Fruit fly (Drosophila melanogaster) whole organism, embryonic: Measurements from ENCODE around the gene mbm.

Experiments used
- Atf-2 ChIP-seq: fragments of 200-800 bp; sonication (Bioruptor generic); optimal IDR thresholded peaks from 2 replicates; lab custom pipeline; 2016; ENCODE audit warnings: missing biosample characterization, missing genetic modification characterization
- CG10147 ChIP-seq: fragments of 200-800 bp; sonication (Bioruptor generic); optimal IDR thresholded peaks from 2 replicates; lab custom pipeline; 2019; ENCODE audit warnings: missing biosample characterization, mild to moderate bottlenecking, missing genetic modification characterization, moderate library complexity
- CG10565 ChIP-seq: fragments of 200-800 bp; sonication (Bioruptor generic); optimal IDR thresholded peaks from 3 replicates; lab custom pipeline; 2016; ENCODE audit warnings: missing biosample characterization, mild to moderate bottlenecking, missing genetic modification characterization
- CG12299 ChIP-seq: fragments of 200-800 bp; sonication (Bioruptor generic); optimal IDR thresholded peaks from 2 replicates; lab custom pipeline; 2018; ENCODE audit warnings: missing biosample characterization, mild to moderate bottlenecking, missing genetic modification characterization
- CG12744 ChIP-seq: fragments of 200-800 bp; sonication (Bioruptor generic); optimal IDR thresholded peaks from 2 replicates; lab custom pipeline; 2016; ENCODE audit warnings: missing biosample characterization, missing genetic modification characterization
- CG1603 ChIP-seq: fragments of 200-800 bp; sonication (Bioruptor generic); optimal IDR thresholded peaks from 2 replicates; lab custom pipeline; 2019; ENCODE audit warnings: missing biosample characterization, mild to moderate bottlenecking, missing genetic modification characterization, moderate library complexity
- CG17359 ChIP-seq: fragments of 200-800 bp; sonication (Bioruptor generic); optimal IDR thresholded peaks from 3 replicates; lab custom pipeline; 2018; ENCODE audit warnings: missing biosample characterization, mild to moderate bottlenecking, missing genetic modification characterization, moderate library complexity
- CG17361 ChIP-seq: fragments of 200-800 bp; sonication (Bioruptor generic); IDR thresholded peaks from 3 replicates; pipeline ENCODE4 v1.3.6; 2022; ENCODE audit warnings: missing biosample characterization, missing genetic modification characterization
- CG17829 ChIP-seq: fragments of 200-800 bp; optimal IDR thresholded peaks from 2 replicates; lab custom pipeline; 2019; ENCODE audit warnings: missing biosample characterization, mild to moderate bottlenecking, missing genetic modification characterization, moderate library complexity
- CG2129 ChIP-seq: fragments of 200-800 bp; sonication (Bioruptor generic); IDR thresholded peaks from 2 replicates; pipeline ENCODE4 v1.3.6; 2022; ENCODE audit warnings: missing biosample characterization, missing genetic modification characterization; ENCODE audit not compliant: partially characterized antibody
- CG2199 ChIP-seq: fragments of 200-800 bp; sonication (Bioruptor generic); IDR thresholded peaks from 3 replicates; pipeline ENCODE4 v1.3.6; 2022; ENCODE audit warnings: missing biosample characterization, missing genetic modification characterization
- CG3065 ChIP-seq: fragments of 200-800 bp; sonication (Bioruptor generic); optimal IDR thresholded peaks from 2 replicates; lab custom pipeline; 2016; ENCODE audit warnings: missing biosample characterization, missing genetic modification characterization
- CG3407 ChIP-seq: fragments of 200-800 bp; sonication (Bioruptor generic); optimal IDR thresholded peaks from 2 replicates; lab custom pipeline; 2018; ENCODE audit warnings: missing biosample characterization, mild to moderate bottlenecking, missing genetic modification characterization
- CG4424 ChIP-seq: fragments of 200-800 bp; sonication (Bioruptor generic); optimal IDR thresholded peaks from 3 replicates; lab custom pipeline; 2016; ENCODE audit warnings: missing biosample characterization, missing genetic modification characterization
- CG4617 ChIP-seq: fragments of 200-800 bp; sonication (Bioruptor generic); optimal IDR thresholded peaks from 3 replicates; lab custom pipeline; 2016; ENCODE audit warnings: missing biosample characterization, missing genetic modification characterization, borderline replicate concordance
- CG7372 ChIP-seq: fragments of 200-800 bp; sonication (Bioruptor generic); IDR thresholded peaks from 2 replicates; pipeline ENCODE4 v1.3.6; 2022; ENCODE audit warnings: missing biosample characterization, missing genetic modification characterization
- CG7556 ChIP-seq: fragments of 200-800 bp; sonication (Bioruptor generic); optimal IDR thresholded peaks from 2 replicates; lab custom pipeline; 2017; ENCODE audit warnings: missing biosample characterization, mild to moderate bottlenecking, missing genetic modification characterization
- CG7839 ChIP-seq: fragments of 200-800 bp; sonication (Bioruptor generic); optimal IDR thresholded peaks from 3 replicates; lab custom pipeline; 2018; ENCODE audit warnings: missing biosample characterization, mild to moderate bottlenecking, missing genetic modification characterization, moderate library complexity
- CG8388 ChIP-seq: fragments of 200-800 bp; sonication (Bioruptor generic); optimal IDR thresholded peaks from 2 replicates; lab custom pipeline; 2019; ENCODE audit warnings: missing biosample characterization, mild to moderate bottlenecking, missing genetic modification characterization, moderate library complexity
- CG9437 ChIP-seq: fragments of 200-800 bp; sonication (Bioruptor generic); optimal IDR thresholded peaks from 2 replicates; lab custom pipeline; 2018; ENCODE audit warnings: missing biosample characterization, mild to moderate bottlenecking, missing genetic modification characterization
- Dip2 ChIP-seq: fragments of 200-800 bp; sonication (Bioruptor generic); IDR thresholded peaks from 2 replicates; pipeline ENCODE4 v1.3.6; 2022; ENCODE audit warnings: missing biosample characterization, missing genetic modification characterization
- Dip3 ChIP-seq: fragments of 200-800 bp; sonication (Bioruptor generic); optimal IDR thresholded peaks from 3 replicates; lab custom pipeline; 2016; ENCODE audit warnings: missing biosample characterization, missing genetic modification characterization
- Dref ChIP-seq: fragments of 200-800 bp; sonication (Bioruptor generic); IDR thresholded peaks from 2 replicates; pipeline ENCODE4 v1.3.6; 2022; ENCODE audit warnings: missing biosample characterization, missing genetic modification characterization
- Gug ChIP-seq: fragments of 200-800 bp; sonication (Bioruptor generic); IDR thresholded peaks from 4 replicates; pipeline ENCODE4 v1.3.6; 2022; ENCODE audit warnings: missing biosample characterization, missing genetic modification characterization
- Mad ChIP-seq: fragments of 200-800 bp; sonication (Bioruptor generic); optimal IDR thresholded peaks from 2 replicates; lab custom pipeline; 2016; ENCODE audit warnings: missing biosample characterization, missing genetic modification characterization
- Mes4 ChIP-seq: fragments of 200-800 bp; sonication (Bioruptor generic); optimal IDR thresholded peaks from 2 replicates; lab custom pipeline; 2016; ENCODE audit warnings: missing biosample characterization, missing genetic modification characterization
- NC2β ChIP-seq: fragments of 200-800 bp; sonication (Bioruptor generic); optimal IDR thresholded peaks from 2 replicates; lab custom pipeline; 2016; ENCODE audit warnings: missing biosample characterization, missing genetic modification characterization
- NFAT ChIP-seq: fragments of 200-800 bp; sonication (Bioruptor generic); IDR thresholded peaks from 2 replicates; pipeline ENCODE4 v1.3.6; 2022; ENCODE audit warnings: missing biosample characterization, missing genetic modification characterization
- Xbp1 ChIP-seq: fragments of 200-800 bp; sonication (Bioruptor generic); optimal IDR thresholded peaks from 3 replicates; lab custom pipeline; 2016; ENCODE audit warnings: missing biosample characterization, mild to moderate bottlenecking, missing genetic modification characterization
- chif ChIP-seq, 2 experiments: fragments of 200-800 bp; sonication (Bioruptor generic); optimal IDR thresholded peaks; 3 replicates each; lab custom pipeline; 2016; ENCODE audit warnings: missing biosample characterization in 2 of 2, missing genetic modification characterization in 2 of 2
- dpn ChIP-seq, 2 experiments: fragments of 200-800 bp; sonication (Bioruptor generic); optimal IDR thresholded peaks; 3 replicates each; lab custom pipeline; 2016; ENCODE audit warnings: missing biosample characterization in 2 of 2, missing genetic modification characterization in 2 of 2
- eyg ChIP-seq: fragments of 200-800 bp; sonication (Bioruptor generic); optimal IDR thresholded peaks from 3 replicates; lab custom pipeline; 2016; ENCODE audit warnings: missing biosample characterization, missing genetic modification characterization
- ftz-f1 ChIP-seq: fragments of 200-800 bp; sonication (Bioruptor generic); optimal IDR thresholded peaks from 2 replicates; lab custom pipeline; 2016; ENCODE audit warnings: missing biosample characterization, missing genetic modification characterization
- gcm ChIP-seq: fragments of 200-800 bp; sonication (Bioruptor generic); optimal IDR thresholded peaks from 2 replicates; lab custom pipeline; 2019; ENCODE audit warnings: missing biosample characterization, mild to moderate bottlenecking, missing genetic modification characterization, moderate library complexity
- gro ChIP-seq: fragments of 200-800 bp; sonication (Bioruptor generic); optimal IDR thresholded peaks from 2 replicates; lab custom pipeline; 2016; ENCODE audit warnings: missing biosample characterization, missing genetic modification characterization
- hbn ChIP-seq: fragments of 200-800 bp; sonication (Bioruptor generic); IDR thresholded peaks from 2 replicates; pipeline ENCODE4 v1.3.6; 2022; ENCODE audit warnings: missing biosample characterization, missing genetic modification characterization; ENCODE audit not compliant: partially characterized antibody
- ind ChIP-seq: fragments of 200-800 bp; sonication (Bioruptor generic); optimal IDR thresholded peaks from 3 replicates; lab custom pipeline; 2016; ENCODE audit warnings: missing biosample characterization, missing genetic modification characterization
- lmd ChIP-seq: fragments of 200-800 bp; sonication (Bioruptor generic); IDR thresholded peaks from 2 replicates; pipeline ENCODE4 v1.3.6; 2022; ENCODE audit warnings: missing biosample characterization, missing genetic modification characterization
- mld ChIP-seq: fragments of 200-800 bp; sonication (Bioruptor generic); IDR thresholded peaks from 3 replicates; pipeline ENCODE4 v1.3.6; 2022; ENCODE audit warnings: missing biosample characterization, missing genetic modification characterization; ENCODE audit not compliant: partially characterized antibody
- pan ChIP-seq, 4 experiments: fragments of >200 bp in 3 of 4; fragments of 200-800 bp in 1 of 4; sonication (Bioruptor generic) in 1 of 4; optimal IDR thresholded peaks in 3 of 4; IDR thresholded peaks in 1 of 4; 2 replicates each; pipeline versions ENCODE4 v1.3.6 to Lab custom; 2017 to 2022; ENCODE audit warnings: missing biosample characterization in 2 of 4, missing genetic modification characterization in 2 of 4, mixed read lengths in 1 of 4
- run ChIP-seq: fragments of 200-800 bp; sonication (Bioruptor generic); optimal IDR thresholded peaks from 3 replicates; lab custom pipeline; 2018; ENCODE audit warnings: missing biosample characterization, mild to moderate bottlenecking, missing genetic modification characterization
- sens ChIP-seq: fragments of 200-800 bp; sonication (Bioruptor generic); peaks from one replicate; lab custom pipeline; 2016; ENCODE audit warnings: missing biosample characterization, missing genetic modification characterization
- sisA ChIP-seq: fragments of 200-800 bp; sonication (Bioruptor generic); IDR thresholded peaks from 2 replicates; pipeline ENCODE4 v1.3.6; 2022; ENCODE audit warnings: missing biosample characterization, missing genetic modification characterization
- sna ChIP-seq: fragments of 200-800 bp; sonication (Bioruptor generic); IDR thresholded peaks from 2 replicates; pipeline ENCODE4 v1.3.6; 2022; ENCODE audit warnings: missing biosample characterization, missing genetic modification characterization; ENCODE audit not compliant: partially characterized antibody
- sug ChIP-seq: fragments of 200-800 bp; optimal IDR thresholded peaks from 2 replicates; lab custom pipeline; 2019; ENCODE audit warnings: missing biosample characterization, mild to moderate bottlenecking, missing genetic modification characterization, moderate library complexity
- twi ChIP-seq: fragments of 200-800 bp; optimal IDR thresholded peaks from 2 replicates; lab custom pipeline; 2019; ENCODE audit warnings: missing biosample characterization, mild to moderate bottlenecking, missing genetic modification characterization, moderate library complexity
- yki ChIP-seq: fragments of >200 bp; optimal IDR thresholded peaks from 3 replicates; lab custom pipeline; 2018
- zfh2 ChIP-seq: fragments of 200-800 bp; sonication (Bioruptor generic); optimal IDR thresholded peaks from 2 replicates; lab custom pipeline; 2016; ENCODE audit warnings: missing biosample characterization, missing genetic modification characterization

mbm gene

dm6 chr2L:283071-283482 is 9.6 kb upstream of the mbm start, which contains the start of gene CG11601 (continued):
- TF ChIP-seq Mad (GFP tag; lab: Kevin White, UChicago) (peak; percentile 26), pan (optimal IDR thresholded peaks at IDR 0.05; lab: Kevin White, UChicago) (no peak), pan (GFP tag; optimal IDR thresholded peaks at IDR 0.05 in 1 of 2, IDR thresholded peaks at IDR 0.05 in 1 of 2) (peak in 1 of 2 experiments; percentile 33), sug (tag; lab: Kevin White, UChicago) (peak; percentile 39), ftz-f1 (GFP tag; lab: Kevin White, UChicago) (no peak), gcm (no peak), lmd (GFP tag; lab: Robert Waterston, UW) (peak; percentile 41; the same call in 1 of the 2 replicates), CG17359 (tag; lab: Kevin White, UChicago) (peak; percentile 20), zfh2 (peak; percentile 65), CG7556 (no peak), CG7839 (no peak), hbn (GFP tag; lab: Robert Waterston, UW) (peak; percentile 25; the same call in 1 of the 2 replicates)

DNA sequence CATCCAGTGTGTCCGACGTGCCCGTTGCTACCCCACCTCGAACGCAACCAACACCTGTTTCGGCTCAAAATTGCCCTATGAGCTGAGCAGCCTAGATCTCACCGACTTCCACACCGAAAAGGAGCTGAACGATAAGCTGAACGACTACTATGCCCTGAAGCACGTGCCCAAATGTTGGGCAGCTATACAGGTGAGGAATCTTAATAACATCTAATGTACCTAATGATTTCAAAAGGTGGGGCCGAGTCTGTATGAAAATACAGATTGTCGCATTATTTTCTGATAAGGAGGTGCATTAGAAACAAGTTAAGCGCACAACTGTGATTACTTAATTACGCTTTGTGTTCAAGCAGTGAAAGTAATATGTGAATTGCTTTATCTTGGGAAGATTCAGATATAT is 4.6 kb upstream of the mbm start, which contains the start of gene CG17078:
Gene CG17078, minus strand, starts transcription at position 101 of the 400 bp plus-strand sequence.
- TF ChIP-seq CG12299 (tag; lab: Kevin White, UChicago) = no peak
- TF ChIP-seq CG2199 (GFP tag; lab: Robert Waterston, UW) = no peak
- TF ChIP-seq CG1603 (tag; lab: Kevin White, UChicago) = no peak
- TF ChIP-seq CG3065 (GFP tag; lab: Kevin White, UChicago) = no peak
- no peak for TF ChIP-seq yki (lab: Kevin White, UChicago)
- TF ChIP-seq mld = 0 out of 3 replicates have a peak, but pooled peaks have one; percentile 4
- TF ChIP-seq Xbp1 (GFP tag; lab: Kevin White, UChicago) = no peak
- no peak for TF ChIP-seq Gug
- TF ChIP-seq Dref (GFP tag; lab: Robert Waterston, UW) = no peak

- TF ChIP-seq Dip3 (GFP tag; lab: Kevin White, UChicago) (peak; percentile 36), ind (GFP tag; lab: Kevin White, UChicago) (peak; percentile 26), Dip2 (no peak), CG2129 (GFP tag; lab: Robert Waterston, UW) (peak; percentile 71; the same call in 1 of the 2 replicates), NFAT (GFP tag; lab: Robert Waterston, UW) (peak; percentile 32; the same call in 1 of the 2 replicates), Atf-2 (GFP tag; lab: Kevin White, UChicago) (no peak), chif (GFP tag; optimal IDR thresholded peaks at IDR 0.05; lab: Kevin White, UChicago) (peak; percentile 29 to 48), run (no peak), CG4617 (GFP tag; lab: Kevin White, UChicago) (peak; percentile 51), eyg (GFP tag; lab: Kevin White, UChicago) (no peak), CG17829 (tag; lab: Kevin White, UChicago) (peak; percentile 51), gro (GFP tag; lab: Kevin White, UChicago) (peak; percentile 32), twi (tag; lab: Kevin White, UChicago) (peak; percentile 25), CG10565 (no peak), CG7372 (no peak), CG17361 (peak; percentile 41; the same call in 2 of the 3 replicates), CG8388 (GFP tag; lab: Kevin White, UChicago) (no peak), CG10147 (GFP tag; lab: Kevin White, UChicago) (peak; percentile 48), CG3407 (GFP tag; lab: Kevin White, UChicago) (no peak), NC2β (GFP tag; lab: Kevin White, UChicago) (peak; percentile 56), CG4424 (GFP tag; lab: Kevin White, UChicago) (peak; percentile 5), CG9437 (GFP tag; lab: Kevin White, UChicago) (peak; percentile 36), sisA (GFP tag; lab: Robert Waterston, UW) (peak; percentile 44; the same call in 1 of the 2 replicates), sens (peak; percentile 84), dpn (GFP tag; optimal IDR thresholded peaks at IDR 0.05; lab: Kevin White, UChicago) (peak; percentile 48 to 52), sna (peak; percentile 76; the same call in 1 of the 2 replicates), CG12744 (GFP tag; lab: Kevin White, UChicago) (no peak), Mes4 (GFP tag; lab: Kevin White, UChicago) (peak; percentile 29)
Observed at dm6 chr2L:277122-277671, 3.7 kb upstream of the mbm start, which contains the start of gene smo. Gene smo, plus strand, starts transcription at chr2L:277582.
